Fruit fly (Drosophila melanogaster): Measurements from ENCODE around the gene ND-ACP.

The ND-ACP gene

DNA sequence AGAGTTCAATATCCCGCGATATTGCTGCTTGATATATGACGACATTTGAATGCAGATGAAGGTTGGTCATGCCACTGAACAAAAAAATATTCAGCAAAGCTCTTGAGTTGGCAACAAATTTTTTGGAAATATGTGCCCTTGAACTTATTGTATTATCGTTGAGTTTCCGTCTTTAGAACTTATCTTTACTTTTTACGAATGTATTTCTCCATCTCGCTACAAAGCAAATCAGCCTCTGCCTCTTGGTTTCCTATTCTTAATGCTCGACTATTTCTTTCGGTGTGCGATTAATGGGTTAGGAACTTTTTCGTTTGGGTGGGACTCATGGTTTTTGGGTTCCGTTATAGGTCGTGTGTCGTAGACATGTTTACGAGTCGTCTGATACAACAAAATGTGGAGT is 6.6 kb upstream of the ND-ACP start (continued):
- peak; percentile 66 for TF ChIP-seq CG17568 (GFP tag; optimal IDR thresholded peaks at IDR 0.05)
- TF ChIP-seq sens (GFP tag), result peak; percentile 96
- no peak for TF ChIP-seq crp (GFP tag; optimal IDR thresholded peaks at IDR 0.05)
- TF ChIP-seq CG43689 (GFP tag; IDR thresholded peaks at IDR 0.05), result no peak
- TF ChIP-seq CG4360 (GFP tag; IDR thresholded peaks at IDR 0.05), result 0 out of 2 replicates have a peak, but pooled peaks have one; percentile 4
- TF ChIP-seq vfl (GFP tag; optimal IDR thresholded peaks at IDR 0.05), result no peak
- TF ChIP-seq CG2129 (GFP tag; IDR thresholded peaks at IDR 0.05; ENCODE audit: partially characterized antibody), result no peak
- no peak for TF ChIP-seq z (GFP tag; IDR thresholded peaks at IDR 0.05)
- TF ChIP-seq Fer1 (GFP tag; optimal IDR thresholded peaks at IDR 0.05), result no peak
- no peak for TF ChIP-seq CG17612 (GFP tag; IDR thresholded peaks at IDR 0.05)
- TF ChIP-seq CG3065 (GFP tag; optimal IDR thresholded peaks at IDR 0.05), result peak; percentile 27
- no peak for TF ChIP-seq CG6854 (GFP tag; optimal IDR thresholded peaks at IDR 0.05)
- peak; percentile 60 for TF ChIP-seq CG15269 (tag; optimal IDR thresholded peaks at IDR 0.05)
- no peak for TF ChIP-seq cg (GFP tag; optimal IDR thresholded peaks at IDR 0.05)
- TF ChIP-seq fu2 (GFP tag; optimal IDR thresholded peaks at IDR 0.05), result peak; percentile 51
- TF ChIP-seq fd64A (GFP tag; optimal IDR thresholded peaks at IDR 0.05), result peak; percentile 64
- TF ChIP-seq Hr3 (GFP tag; optimal IDR thresholded peaks at IDR 0.05), result peak; percentile 59
- no peak for TF ChIP-seq crol (GFP tag; IDR thresholded peaks at IDR 0.05)
- peak; percentile 42; the same call in 1 of the 2 replicates for TF ChIP-seq danr (GFP tag; IDR thresholded peaks at IDR 0.05)
- peak; percentile 16; the same call in 1 of the 2 replicates for TF ChIP-seq CG14014 (GFP tag; IDR thresholded peaks at IDR 0.05)
- TF ChIP-seq CG31365 (tag; optimal IDR thresholded peaks at IDR 0.05), result peak; percentile 1
- TF ChIP-seq Lpt (GFP tag; optimal IDR thresholded peaks at IDR 0.05), result no peak
- no peak for TF ChIP-seq Nf-YC (tag; optimal IDR thresholded peaks at IDR 0.05)
- TF ChIP-seq CG14667 (GFP tag; IDR thresholded peaks at IDR 0.05), result no peak
- TF ChIP-seq Fer3 (tag; optimal IDR thresholded peaks at IDR 0.05), result peak; percentile 40
- no peak for TF ChIP-seq nerfin-2 (GFP tag; IDR thresholded peaks at IDR 0.05; ENCODE audit: partially characterized antibody)
- TF ChIP-seq pan (optimal IDR thresholded peaks at IDR 0.05), result no peak
- peak in 1 of 2 experiments; percentile 50 for TF ChIP-seq pan (GFP tag; optimal IDR thresholded peaks at IDR 0.05 in 1 of 2, IDR thresholded peaks at IDR 0.05 in 1 of 2)
- TF ChIP-seq Bdp1 (GFP tag; optimal IDR thresholded peaks at IDR 0.05), result peak; percentile 12
- peak; percentile 82 for TF ChIP-seq CG17361 (GFP tag; IDR thresholded peaks at IDR 0.05)
- peak; percentile 67 for TF ChIP-seq CG12236 (GFP tag; optimal IDR thresholded peaks at IDR 0.05)
- peak; percentile 57 for TF ChIP-seq Atf-2 (GFP tag; optimal IDR thresholded peaks at IDR 0.05)
- TF ChIP-seq Ssrp (tag; optimal IDR thresholded peaks at IDR 0.05), result peak; percentile 83
- peak; percentile 10 for TF ChIP-seq CG4328 (GFP tag; optimal IDR thresholded peaks at IDR 0.05)
- TF ChIP-seq CG11247 (GFP tag; IDR thresholded peaks at IDR 0.05), result no peak
- peak; percentile 31 for TF ChIP-seq CG17186 (GFP tag; optimal IDR thresholded peaks at IDR 0.05)
- TF ChIP-seq tin (GFP tag; optimal IDR thresholded peaks at IDR 0.05), result peak; percentile 68
- TF ChIP-seq wek (GFP tag; optimal IDR thresholded peaks at IDR 0.05), result no peak
- TF ChIP-seq CG13624 (GFP tag; optimal IDR thresholded peaks at IDR 0.05), result peak; percentile 11
- no peak for TF ChIP-seq CG4282 (GFP tag; optimal IDR thresholded peaks at IDR 0.05)
- peak; percentile 85 for TF ChIP-seq CG18262 (tag; optimal IDR thresholded peaks at IDR 0.05)
- peak; percentile 75 for TF ChIP-seq CG8089 (GFP tag; optimal IDR thresholded peaks at IDR 0.05)
- TF ChIP-seq CG1603 (tag; optimal IDR thresholded peaks at IDR 0.05), result peak; percentile 65
- peak; percentile 41 for TF ChIP-seq dm (GFP tag; optimal IDR thresholded peaks at IDR 0.05)
- TF ChIP-seq hbn (GFP tag; IDR thresholded peaks at IDR 0.05; ENCODE audit: partially characterized antibody), result no peak
- TF ChIP-seq CoRest (tag; optimal IDR thresholded peaks at IDR 0.05), result peak; percentile 78
- peak; percentile 8 for TF ChIP-seq CG15696 (tag; optimal IDR thresholded peaks at IDR 0.05)
- peak; percentile 34 for TF ChIP-seq gcm2 (GFP tag; optimal IDR thresholded peaks at IDR 0.05)
- TF ChIP-seq D19A (tag; optimal IDR thresholded peaks at IDR 0.05), result peak; percentile 73
- TF ChIP-seq CG7556 (GFP tag; optimal IDR thresholded peaks at IDR 0.05), result peak; percentile 57
- peak; percentile 75 for TF ChIP-seq Xbp1 (GFP tag; optimal IDR thresholded peaks at IDR 0.05)
